Fruit fly (Drosophila melanogaster): ENCODE results near the gene bbx.

bbx gene

DNA sequence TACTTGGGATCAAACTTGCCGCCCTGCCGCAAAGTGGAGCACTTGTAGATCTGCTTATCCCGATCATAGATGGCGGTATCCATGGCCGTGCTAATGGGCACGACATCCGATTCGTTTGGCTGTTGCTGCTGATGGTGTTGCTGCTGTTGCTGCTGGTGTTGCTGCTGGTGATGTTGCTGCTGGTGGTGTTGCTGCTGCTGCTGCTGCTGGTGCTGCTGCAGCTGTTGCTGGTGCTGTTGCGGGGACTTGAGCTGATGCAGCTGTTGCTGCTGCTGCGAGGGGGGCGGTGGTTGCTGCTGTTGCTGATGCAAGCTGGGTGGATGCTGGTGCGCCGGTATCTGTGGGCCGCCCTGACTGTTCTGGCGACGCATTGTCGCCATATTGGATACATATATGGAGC, 29.7 kb upstream of the bbx start:
- no peak for TF ChIP-seq HLH106 (tag; optimal IDR thresholded peaks at IDR 0.05)
- peak; percentile 93 for TF ChIP-seq Dfd (GFP tag; optimal IDR thresholded peaks at IDR 0.05)
- TF ChIP-seq pan (optimal IDR thresholded peaks at IDR 0.05): no peak
- TF ChIP-seq tai (GFP tag; optimal IDR thresholded peaks at IDR 0.05): no peak

- no peak for TF ChIP-seq woc (GFP tag; optimal IDR thresholded peaks at IDR 0.05)
- TF ChIP-seq dl (GFP tag; optimal IDR thresholded peaks at IDR 0.05; ENCODE audit: insufficient read depth in 1 of 2, partially characterized antibody in 2 of 2): no peak
- no peak for TF ChIP-seq dsf (GFP tag; optimal IDR thresholded peaks at IDR 0.05; ENCODE audit: borderline replicate concordance)
- TF ChIP-seq N (GFP tag; optimal IDR thresholded peaks at IDR 0.05): no peak
- no peak for TF ChIP-seq brk (GFP tag; optimal IDR thresholded peaks at IDR 0.05)
- no peak for TF ChIP-seq Dfd (GFP tag; optimal IDR thresholded peaks at IDR 0.05)
- no peak for TF ChIP-seq CG9705 (GFP tag; optimal IDR thresholded peaks at IDR 0.05)
- TF ChIP-seq CG32264 (GFP tag; optimal IDR thresholded peaks at IDR 0.05): no peak
- no peak for TF ChIP-seq Dif (GFP tag; optimal IDR thresholded peaks at IDR 0.05; ENCODE audit: partially characterized antibody)
- TF ChIP-seq Hnf4 (GFP tag; optimal IDR thresholded peaks at IDR 0.05): no peak
- no peak for TF ChIP-seq sv (GFP tag; optimal IDR thresholded peaks at IDR 0.05)
- TF ChIP-seq OdsH (GFP tag; optimal IDR thresholded peaks at IDR 0.05): no peak
- TF ChIP-seq jim (GFP tag; optimal IDR thresholded peaks at IDR 0.05): no peak
- no peak for TF ChIP-seq usp (GFP tag; optimal IDR thresholded peaks at IDR 0.05)
- TF ChIP-seq CrebA (GFP tag; optimal IDR thresholded peaks at IDR 0.05; ENCODE audit: borderline replicate concordance): no peak
- TF ChIP-seq Jra (GFP tag; optimal IDR thresholded peaks at IDR 0.05): no peak
- TF ChIP-seq Abd-B (GFP tag; optimal IDR thresholded peaks at IDR 0.05): no peak
- TF ChIP-seq sage (GFP tag; optimal IDR thresholded peaks at IDR 0.05): no peak
Observed at dm6 chrX:21334522-21335104, 28.2 kb upstream of the bbx start.

DNA sequence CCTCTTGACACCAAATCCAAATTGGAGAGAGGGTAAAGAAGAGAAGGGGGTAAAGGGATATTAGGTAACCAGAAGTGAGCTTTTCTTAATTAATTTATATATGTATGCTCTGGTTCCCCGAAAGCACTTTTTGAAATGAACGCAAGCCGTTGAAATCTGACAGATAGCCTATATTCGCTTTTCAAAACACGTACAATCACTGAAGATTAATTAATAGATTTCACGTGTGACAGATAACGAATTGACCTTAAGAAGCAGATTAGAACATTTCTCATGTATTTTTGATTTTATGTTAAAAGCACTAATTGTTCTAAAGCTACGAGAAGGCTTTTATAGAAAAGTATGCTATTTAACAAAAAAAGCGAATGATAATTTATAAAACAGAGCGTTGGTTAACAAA, 25.8 kb upstream of the bbx start:
- no peak for TF ChIP-seq lola (GFP tag; optimal IDR thresholded peaks at IDR 0.05)
- TF ChIP-seq Hnf4 (GFP tag; optimal IDR thresholded peaks at IDR 0.05): no peak
- no peak for TF ChIP-seq rgr (GFP tag; optimal IDR thresholded peaks at IDR 0.05)
- TF ChIP-seq jim (GFP tag; optimal IDR thresholded peaks at IDR 0.05): no peak
- TF ChIP-seq Abd-B (GFP tag; optimal IDR thresholded peaks at IDR 0.05): no peak
- no peak for TF ChIP-seq Hr83 (GFP tag; optimal IDR thresholded peaks at IDR 0.05; ENCODE audit: poor library complexity, severe bottlenecking)
- no peak for TF ChIP-seq usp (GFP tag; optimal IDR thresholded peaks at IDR 0.05)
- TF ChIP-seq sv (GFP tag; optimal IDR thresholded peaks at IDR 0.05): no peak
- no peak for TF ChIP-seq CG32264 (GFP tag; optimal IDR thresholded peaks at IDR 0.05)
- no peak for TF ChIP-seq dsf (GFP tag; optimal IDR thresholded peaks at IDR 0.05; ENCODE audit: borderline replicate concordance)
- TF ChIP-seq Rel (GFP tag; optimal IDR thresholded peaks at IDR 0.05): no peak
- TF ChIP-seq Rel (tag; optimal IDR thresholded peaks at IDR 0.05): no peak
- no peak for TF ChIP-seq HLH106 (tag; optimal IDR thresholded peaks at IDR 0.05)
- no peak for TF ChIP-seq sage (GFP tag; optimal IDR thresholded peaks at IDR 0.05)
- TF ChIP-seq Dif (GFP tag; optimal IDR thresholded peaks at IDR 0.05; ENCODE audit: partially characterized antibody): no peak
- TF ChIP-seq Hr78 (GFP tag; optimal IDR thresholded peaks at IDR 0.05): no peak

- TF ChIP-seq Hnf4 (GFP tag; optimal IDR thresholded peaks at IDR 0.05) (no peak), Hr78 (GFP tag; optimal IDR thresholded peaks at IDR 0.05) (no peak), foxo (GFP tag; optimal IDR thresholded peaks at IDR 0.05) (no peak), fru (GFP tag; optimal IDR thresholded peaks at IDR 0.05) (no peak), Jra (GFP tag; optimal IDR thresholded peaks at IDR 0.05) (no peak), h (GFP tag; optimal IDR thresholded peaks at IDR 0.05) (no peak), dsf (GFP tag; optimal IDR thresholded peaks at IDR 0.05; ENCODE audit: borderline replicate concordance) (no peak), Vsx2 (GFP tag; optimal IDR thresholded peaks at IDR 0.05; ENCODE audit: partially characterized antibody) (no peak), dl (GFP tag; optimal IDR thresholded peaks at IDR 0.05; ENCODE audit: insufficient read depth in 1 of 2, partially characterized antibody in 2 of 2) (no peak), jim (GFP tag; optimal IDR thresholded peaks at IDR 0.05) (no peak), usp (GFP tag; optimal IDR thresholded peaks at IDR 0.05) (no peak), tai (GFP tag; optimal IDR thresholded peaks at IDR 0.05) (no peak), woc (GFP tag; optimal IDR thresholded peaks at IDR 0.05) (no peak), Dfd (GFP tag; optimal IDR thresholded peaks at IDR 0.05) (no peak), brk (GFP tag; optimal IDR thresholded peaks at IDR 0.05) (no peak), dmrt93B (GFP tag; optimal IDR thresholded peaks at IDR 0.05) (no peak), OdsH (GFP tag; optimal IDR thresholded peaks at IDR 0.05) (no peak), CG32264 (GFP tag; optimal IDR thresholded peaks at IDR 0.05) (no peak)
Observed at dm6 chrX:21338153-21338552, 24.7 kb upstream of the bbx start.

All from whole organism, wandering third instar larva.